Fruit fly (Drosophila melanogaster) whole organism, embryonic: ENCODE measurements around the gene Kdm5.

Source experiments
- B-H2 ChIP-seq: fragments of 200-800 bp; sonication (Bioruptor generic); optimal IDR thresholded peaks from 2 replicates; lab custom pipeline; 2018; ENCODE audit warnings: missing biosample characterization, mild to moderate bottlenecking, missing genetic modification characterization
- CG10147 ChIP-seq: fragments of 200-800 bp; sonication (Bioruptor generic); optimal IDR thresholded peaks from 2 replicates; lab custom pipeline; 2019; ENCODE audit warnings: missing biosample characterization, mild to moderate bottlenecking, missing genetic modification characterization, moderate library complexity
- CG10209 ChIP-seq: fragments of 200-800 bp; sonication (Bioruptor generic); optimal IDR thresholded peaks from 3 replicates; lab custom pipeline; 2017; ENCODE audit warnings: missing biosample characterization, mild to moderate bottlenecking, missing genetic modification characterization, missing genetic modification reagents
- CG1024 ChIP-seq: fragments of 200-800 bp; sonication (Bioruptor generic); IDR thresholded peaks from 2 replicates; pipeline ENCODE4 v1.3.6; 2022; ENCODE audit warnings: missing biosample characterization, missing genetic modification characterization
- CG10274 ChIP-seq: fragments of 200-800 bp; sonication (Bioruptor generic); optimal IDR thresholded peaks from 3 replicates; lab custom pipeline; 2017; ENCODE audit warnings: missing biosample characterization, mild to moderate bottlenecking, missing genetic modification characterization
- CG10462 ChIP-seq: fragments of 200-800 bp; sonication (Bioruptor generic); optimal IDR thresholded peaks from 2 replicates; lab custom pipeline; 2016; ENCODE audit warnings: missing biosample characterization, missing genetic modification characterization
- CG10543 ChIP-seq: fragments of 200-800 bp; sonication (Bioruptor generic); optimal IDR thresholded peaks from 3 replicates; lab custom pipeline; 2017; ENCODE audit warnings: missing biosample characterization, mild to moderate bottlenecking, missing genetic modification characterization, moderate library complexity
- CG11247 ChIP-seq: fragments of 200-800 bp; sonication (Bioruptor generic); IDR thresholded peaks from 2 replicates; pipeline ENCODE4 v1.3.6; 2022; ENCODE audit warnings: missing biosample characterization, missing genetic modification characterization
- CG12236 ChIP-seq: fragments of 200-800 bp; sonication (Bioruptor generic); optimal IDR thresholded peaks from 2 replicates; lab custom pipeline; 2016; ENCODE audit warnings: missing biosample characterization, missing genetic modification characterization
- CG15514 ChIP-seq: fragments of 200-800 bp; sonication (Bioruptor generic); optimal IDR thresholded peaks from 3 replicates; lab custom pipeline; 2017; ENCODE audit warnings: missing biosample characterization, missing genetic modification characterization, mild to moderate bottlenecking, moderate library complexity, missing genetic modification reagents
- CG17361 ChIP-seq: fragments of 200-800 bp; sonication (Bioruptor generic); IDR thresholded peaks from 3 replicates; pipeline ENCODE4 v1.3.6; 2022; ENCODE audit warnings: missing biosample characterization, missing genetic modification characterization
- CG34224 ChIP-seq: fragments of 200-800 bp; sonication (Bioruptor generic); IDR thresholded peaks from 3 replicates; pipeline ENCODE4 v1.3.6; 2022; ENCODE audit warnings: missing biosample characterization, missing genetic modification characterization; ENCODE audit not compliant: partially characterized antibody
- CG34376 ChIP-seq: fragments of 200-800 bp; sonication (Bioruptor generic); optimal IDR thresholded peaks from 2 replicates; lab custom pipeline; 2018; ENCODE audit warnings: missing biosample characterization, mild to moderate bottlenecking, missing genetic modification characterization
- CG34422 ChIP-seq: fragments of 200-800 bp; sonication (Bioruptor generic); IDR thresholded peaks from 3 replicates; pipeline ENCODE4 v1.3.6; 2022; ENCODE audit warnings: missing biosample characterization, missing genetic modification characterization
- CG6813 ChIP-seq: fragments of 200-800 bp; sonication (Bioruptor generic); optimal IDR thresholded peaks from 2 replicates; lab custom pipeline; 2017; ENCODE audit warnings: missing biosample characterization, missing genetic modification characterization, mild to moderate bottlenecking, moderate library complexity, missing genetic modification reagents
- CG7556 ChIP-seq: fragments of 200-800 bp; sonication (Bioruptor generic); optimal IDR thresholded peaks from 2 replicates; lab custom pipeline; 2017; ENCODE audit warnings: missing biosample characterization, mild to moderate bottlenecking, missing genetic modification characterization
- CG7786 ChIP-seq: fragments of 200-800 bp; sonication (Bioruptor generic); optimal IDR thresholded peaks from 2 replicates; lab custom pipeline; 2016; ENCODE audit warnings: missing biosample characterization, missing genetic modification characterization
- CG8924 ChIP-seq: fragments of 200-800 bp; optimal IDR thresholded peaks from 3 replicates; lab custom pipeline; 2019; ENCODE audit warnings: missing biosample characterization, mild to moderate bottlenecking, missing genetic modification characterization, moderate library complexity
- CG9609 ChIP-seq: fragments of 200-800 bp; sonication (Bioruptor generic); optimal IDR thresholded peaks from 3 replicates; lab custom pipeline; 2016; ENCODE audit warnings: missing biosample characterization, missing genetic modification characterization
- Dip2 ChIP-seq: fragments of 200-800 bp; sonication (Bioruptor generic); IDR thresholded peaks from 2 replicates; pipeline ENCODE4 v1.3.6; 2022; ENCODE audit warnings: missing biosample characterization, missing genetic modification characterization
- Doc2 ChIP-seq: fragments of 200-800 bp; sonication (Bioruptor generic); IDR thresholded peaks from 2 replicates; pipeline ENCODE4 v1.3.6; 2022; ENCODE audit warnings: missing biosample characterization, missing genetic modification characterization
- Dref ChIP-seq: fragments of 200-800 bp; sonication (Bioruptor generic); IDR thresholded peaks from 2 replicates; pipeline ENCODE4 v1.3.6; 2022; ENCODE audit warnings: missing biosample characterization, missing genetic modification characterization
- ERR ChIP-seq: fragments of 200-800 bp; sonication (Bioruptor generic); optimal IDR thresholded peaks from 2 replicates; lab custom pipeline; 2016; ENCODE audit warnings: missing biosample characterization, missing genetic modification characterization
- Fer1 ChIP-seq: fragments of 200-800 bp; sonication (Bioruptor generic); optimal IDR thresholded peaks from 2 replicates; lab custom pipeline; 2017; ENCODE audit warnings: missing biosample characterization, mild to moderate bottlenecking, missing genetic modification characterization
- HLH4C ChIP-seq: fragments of 200-800 bp; sonication (Bioruptor generic); IDR thresholded peaks from 3 replicates; pipeline ENCODE4 v1.3.6; 2022; ENCODE audit warnings: missing biosample characterization, missing genetic modification characterization; ENCODE audit not compliant: partially characterized antibody
- Hr78 ChIP-seq, 2 experiments: fragments of 200-800 bp in 1 of 2; fragments of >200 bp in 1 of 2; sonication (Bioruptor generic) in 1 of 2; optimal IDR thresholded peaks; 2 replicates each; lab custom pipeline; 2017 to 2019; ENCODE audit warnings: missing biosample characterization in 2 of 2, missing genetic modification characterization in 2 of 2, mild to moderate bottlenecking in 1 of 2, moderate library complexity in 1 of 2
- Lim3 ChIP-seq: fragments of 200-800 bp; sonication (Bioruptor generic); IDR thresholded peaks from 2 replicates; pipeline ENCODE4 v1.3.6; 2022; ENCODE audit warnings: missing biosample characterization, missing genetic modification characterization
- Max ChIP-seq: fragments of 200-800 bp; sonication (Bioruptor generic); optimal IDR thresholded peaks from 2 replicates; lab custom pipeline; 2016; ENCODE audit warnings: missing biosample characterization, mild to moderate bottlenecking, missing genetic modification characterization
- Myb ChIP-seq: fragments of 200-800 bp; sonication (Bioruptor generic); optimal IDR thresholded peaks from 2 replicates; lab custom pipeline; 2016; ENCODE audit warnings: missing biosample characterization, missing genetic modification characterization
- Six4 ChIP-seq: fragments of 200-800 bp; sonication (Bioruptor generic); optimal IDR thresholded peaks from 2 replicates; lab custom pipeline; 2016; ENCODE audit warnings: missing biosample characterization, missing genetic modification characterization
- Sox102F ChIP-seq: fragments of 200-800 bp; sonication (Bioruptor generic); optimal IDR thresholded peaks from 2 replicates; lab custom pipeline; 2018; ENCODE audit warnings: missing biosample characterization, mild to moderate bottlenecking, missing genetic modification characterization, moderate library complexity
- Spps ChIP-seq: fragments of 200-800 bp; sonication (Bioruptor generic); optimal IDR thresholded peaks from 2 replicates; lab custom pipeline; 2018; ENCODE audit warnings: missing biosample characterization, mild to moderate bottlenecking, missing genetic modification characterization
- ac ChIP-seq: fragments of 200-800 bp; sonication (Bioruptor generic); optimal IDR thresholded peaks from 3 replicates; lab custom pipeline; 2017; ENCODE audit warnings: missing biosample characterization, mild to moderate bottlenecking, missing genetic modification characterization
- al ChIP-seq: fragments of 200-800 bp; sonication (Bioruptor generic); IDR thresholded peaks from 2 replicates; pipeline ENCODE4 v1.3.6; 2022; ENCODE audit warnings: missing biosample characterization, missing genetic modification characterization
- danr ChIP-seq: fragments of 200-800 bp; sonication (Bioruptor generic); IDR thresholded peaks from 2 replicates; pipeline ENCODE4 v1.3.6; 2022; ENCODE audit warnings: missing biosample characterization, missing genetic modification characterization
- dmrt11E ChIP-seq: fragments of 200-800 bp; sonication (Bioruptor generic); optimal IDR thresholded peaks from 3 replicates; lab custom pipeline; 2018; ENCODE audit warnings: missing biosample characterization, mild to moderate bottlenecking, missing genetic modification characterization, moderate library complexity
- grn ChIP-seq: fragments of 200-800 bp; sonication (Bioruptor generic); optimal IDR thresholded peaks from 3 replicates; lab custom pipeline; 2017; ENCODE audit warnings: missing biosample characterization, missing genetic modification characterization
- jing ChIP-seq: fragments of 200-800 bp; sonication (Bioruptor generic); optimal IDR thresholded peaks from 2 replicates; lab custom pipeline; 2018; ENCODE audit warnings: missing biosample characterization, mild to moderate bottlenecking, missing genetic modification characterization
- jumu ChIP-seq: fragments of 200-800 bp; sonication (Bioruptor generic); optimal IDR thresholded peaks from 3 replicates; lab custom pipeline; 2016; ENCODE audit warnings: missing biosample characterization, missing genetic modification characterization
- kay ChIP-seq: fragments of 200-800 bp; sonication (Bioruptor generic); optimal IDR thresholded peaks from 2 replicates; lab custom pipeline; 2016; ENCODE audit warnings: missing biosample characterization, missing genetic modification characterization
- klu ChIP-seq: fragments of 200-800 bp; sonication (Bioruptor generic); IDR thresholded peaks from 2 replicates; pipeline ENCODE4 v1.3.6; 2022; ENCODE audit warnings: missing biosample characterization, missing genetic modification characterization
- knrl ChIP-seq: fragments of 200-800 bp; sonication (Bioruptor generic); IDR thresholded peaks from 3 replicates; pipeline ENCODE4 v1.3.6; 2022; ENCODE audit warnings: missing biosample characterization, missing genetic modification characterization; ENCODE audit not compliant: partially characterized antibody
- lab ChIP-seq: fragments of 200-800 bp; sonication (Bioruptor generic); optimal IDR thresholded peaks from 3 replicates; lab custom pipeline; 2017; ENCODE audit warnings: missing biosample characterization, missing genetic modification characterization, mild to moderate bottlenecking, moderate library complexity, missing genetic modification reagents
- oc ChIP-seq: fragments of 200-800 bp; sonication (Bioruptor generic); optimal IDR thresholded peaks from 2 replicates; lab custom pipeline; 2018; ENCODE audit warnings: missing biosample characterization, mild to moderate bottlenecking, missing genetic modification characterization, moderate library complexity
- pb ChIP-seq: fragments of 200-800 bp; sonication (Bioruptor generic); optimal IDR thresholded peaks from 3 replicates; lab custom pipeline; 2016; ENCODE audit warnings: missing biosample characterization, missing genetic modification characterization
- sisA ChIP-seq: fragments of 200-800 bp; sonication (Bioruptor generic); IDR thresholded peaks from 2 replicates; pipeline ENCODE4 v1.3.6; 2022; ENCODE audit warnings: missing biosample characterization, missing genetic modification characterization
- slbo ChIP-seq: fragments of 200-800 bp; sonication (Bioruptor generic); IDR thresholded peaks from 2 replicates; pipeline ENCODE4 v1.3.6; 2022; ENCODE audit warnings: missing biosample characterization, missing genetic modification characterization
- sr ChIP-seq: fragments of 200-800 bp; sonication (Bioruptor generic); IDR thresholded peaks from 3 replicates; pipeline ENCODE4 v1.3.6; 2022; ENCODE audit warnings: missing biosample characterization, missing genetic modification characterization
- trh ChIP-seq: fragments of 200-800 bp; sonication (Bioruptor generic); optimal IDR thresholded peaks from 2 replicates; lab custom pipeline; 2016; ENCODE audit warnings: missing biosample characterization, missing genetic modification characterization

Gene Kdm5

DNA sequence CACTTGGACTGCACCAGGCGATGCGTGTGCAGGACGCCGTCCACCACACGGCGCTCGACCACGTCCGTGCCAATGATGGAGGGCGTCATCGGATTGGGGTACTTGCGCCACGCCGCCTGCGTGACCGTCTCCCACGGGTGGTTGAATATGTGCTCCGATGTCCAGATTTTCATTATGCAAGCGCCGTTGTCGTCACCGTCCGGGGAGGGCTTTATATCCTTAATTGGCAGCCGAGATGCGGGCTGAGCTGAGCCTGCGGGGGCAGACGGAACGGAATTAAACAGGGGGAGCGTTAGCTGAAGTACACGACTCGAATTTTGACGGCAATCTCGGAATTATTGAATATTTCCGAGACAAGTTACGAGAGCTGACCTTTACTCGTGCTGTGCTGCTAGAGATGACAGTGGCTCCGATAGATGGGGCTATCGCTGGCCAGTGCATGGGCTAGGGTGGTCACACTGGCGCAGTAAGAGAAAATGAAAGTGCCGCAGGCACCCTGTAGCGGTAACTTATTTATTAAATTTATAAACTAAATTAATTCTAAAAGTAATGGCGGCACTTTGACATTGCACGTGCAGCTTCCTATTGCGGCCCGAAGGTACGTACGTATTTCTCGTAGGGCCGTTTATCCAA is 48.3 kb upstream of the Kdm5 start, which contains the start of gene IPIP (continued):
- TF ChIP-seq grn, result no peak
- TF ChIP-seq HLH4C (GFP tag; lab: Robert Waterston, UW), result peak; percentile 74
- peak; percentile 60 for TF ChIP-seq lab (GFP tag; lab: Kevin White, UChicago)
- peak in 1 of 2 experiments; percentile 84 for TF ChIP-seq Hr78 (GFP tag; optimal IDR thresholded peaks at IDR 0.05; lab: Kevin White, UChicago)
- no peak for TF ChIP-seq Dip2
- TF ChIP-seq CG1024 (GFP tag; lab: Robert Waterston, UW), result 0 out of 2 replicates have a peak, but pooled peaks have one; percentile 43
- TF ChIP-seq CG6813 (GFP tag; lab: Kevin White, UChicago), result no peak
- TF ChIP-seq ERR (GFP tag; lab: Kevin White, UChicago), result no peak
- peak; percentile 83 for TF ChIP-seq knrl
- 0 out of 2 replicates have a peak, but pooled peaks have one; percentile 8 for TF ChIP-seq al
- TF ChIP-seq CG34422 (GFP tag; lab: Robert Waterston, UW), result peak; percentile 67; the same call in 1 of the 3 replicates
- TF ChIP-seq CG10274 (GFP tag; lab: Kevin White, UChicago), result no peak
- peak; percentile 44; the same call in 1 of the 2 replicates for TF ChIP-seq CG11247 (GFP tag; lab: Robert Waterston, UW)
- peak; percentile 4 for TF ChIP-seq Max (GFP tag; lab: Kevin White, UChicago)
- peak; percentile 48 for TF ChIP-seq CG10209 (GFP tag; lab: Kevin White, UChicago)
- no peak for TF ChIP-seq CG17361 (GFP tag; lab: Robert Waterston, UW)
- no peak for TF ChIP-seq oc (tag; lab: Kevin White, UChicago)
- TF ChIP-seq Dref (GFP tag; lab: Robert Waterston, UW), result peak; percentile 79
- no peak for TF ChIP-seq CG12236
- TF ChIP-seq klu (GFP tag; lab: Robert Waterston, UW), result no peak
- no peak for TF ChIP-seq Six4 (GFP tag; lab: Kevin White, UChicago)
- no peak for TF ChIP-seq Spps
- no peak for TF ChIP-seq Lim3 (GFP tag; lab: Robert Waterston, UW)
- TF ChIP-seq sisA, result 0 out of 2 replicates have a peak, but pooled peaks have one; percentile 4
- no peak for TF ChIP-seq pb (GFP tag; lab: Kevin White, UChicago)
- TF ChIP-seq Sox102F (GFP tag; lab: Kevin White, UChicago), result no peak
- peak; percentile 17 for TF ChIP-seq CG8924 (tag; lab: Kevin White, UChicago)
- TF ChIP-seq CG10543 (GFP tag; lab: Kevin White, UChicago), result peak; percentile 51
- TF ChIP-seq CG34224 (GFP tag; lab: Robert Waterston, UW), result peak; percentile 75
- TF ChIP-seq trh (GFP tag; lab: Kevin White, UChicago), result no peak
- no peak for TF ChIP-seq jing (GFP tag; lab: Kevin White, UChicago)
- 0 out of 3 replicates have a peak, but pooled peaks have one; percentile 3 for TF ChIP-seq sr
- peak; percentile 69 for TF ChIP-seq B-H2 (GFP tag; lab: Kevin White, UChicago)
- peak; percentile 66 for TF ChIP-seq slbo (GFP tag; lab: Robert Waterston, UW)
- TF ChIP-seq CG10462, result no peak
- TF ChIP-seq CG7556 (GFP tag; lab: Kevin White, UChicago), result no peak
- TF ChIP-seq CG9609 (GFP tag; lab: Kevin White, UChicago), result no peak
- TF ChIP-seq Fer1 (GFP tag; lab: Kevin White, UChicago), result peak; percentile 4
- TF ChIP-seq ac, result no peak
- TF ChIP-seq CG10147 (GFP tag; lab: Kevin White, UChicago), result no peak
- no peak for TF ChIP-seq dmrt11E (tag; lab: Kevin White, UChicago)
- no peak for TF ChIP-seq CG7786 (GFP tag; lab: Kevin White, UChicago)
- no peak for TF ChIP-seq Doc2 (GFP tag; lab: Robert Waterston, UW)
- peak; percentile 64 for TF ChIP-seq CG15514 (GFP tag; lab: Kevin White, UChicago)
- TF ChIP-seq jumu (GFP tag; lab: Kevin White, UChicago), result no peak
- peak; percentile 24 for TF ChIP-seq CG34376 (GFP tag; lab: Kevin White, UChicago)
- no peak for TF ChIP-seq kay (GFP tag; lab: Kevin White, UChicago)
- TF ChIP-seq danr (GFP tag; lab: Robert Waterston, UW), result no peak
- no peak for TF ChIP-seq Myb
